Worm (Caenorhabditis elegans): ENCODE data around the gene sna-3.

DNA sequence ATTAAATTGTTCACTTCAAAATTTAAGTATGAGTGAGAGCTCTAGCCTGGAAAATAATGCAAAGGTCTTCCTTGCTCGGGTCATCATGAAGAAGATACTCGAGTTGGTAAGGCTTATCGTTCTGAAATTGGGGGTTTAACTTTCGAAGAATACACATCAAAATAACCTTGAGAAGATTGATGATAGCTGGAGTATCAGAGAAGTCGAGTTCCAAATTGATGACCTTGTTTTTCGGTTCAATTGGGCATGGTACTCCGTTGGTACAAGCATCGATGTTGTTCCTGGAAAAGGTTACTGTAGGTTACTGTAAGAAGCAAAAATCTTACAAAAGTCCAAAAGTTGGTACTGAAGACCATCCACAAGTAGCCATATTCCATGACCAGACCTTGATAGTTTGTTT is 29.8 kb downstream of the sna-3 start:
- TF ChIP-seq dve-1 (tag; optimal IDR thresholded peaks at IDR 0.05; ENCODE audit: insufficient read depth) (no peak), nhr-28 (tag; optimal IDR thresholded peaks at IDR 0.05) (no peak), nhr-42 (GFP tag; IDR thresholded peaks at IDR 0.05) (no peak), snpc-4 (tag; optimal IDR thresholded peaks at IDR 0.05) (no peak), T26A8.4 (GFP tag; IDR thresholded peaks at IDR 0.05) (no peak), skn-1 (tag; optimal IDR thresholded peaks at IDR 0.05) (no peak), ama-1 (optimal IDR thresholded peaks at IDR 0.05) (no peak), nhr-237 (tag; optimal IDR thresholded peaks at IDR 0.05) (no peak)

All from whole organism, L4 larva.